Fruit fly (Drosophila melanogaster) whole organism, pupa: Measurements from ENCODE around the gene CG31391.

Experiments
- CG10348 ChIP-seq: fragments of 200-800 bp; sonication (Bioruptor generic); IDR thresholded peaks from 2 replicates; pipeline ENCODE4 v1.3.6; 2022; ENCODE audit warnings: missing biosample characterization, missing genetic modification characterization
- CG12605 ChIP-seq: fragments of 200-800 bp; sonication (Bioruptor generic); IDR thresholded peaks from 2 replicates; pipeline ENCODE4 v1.3.6; 2022; ENCODE audit warnings: missing biosample characterization, missing genetic modification characterization
- CG13204 ChIP-seq: fragments of 200-800 bp; sonication (Bioruptor generic); optimal IDR thresholded peaks from 2 replicates; lab custom pipeline; 2018; ENCODE audit warnings: missing biosample characterization, mild to moderate bottlenecking, missing genetic modification characterization, moderate library complexity
- CG14655 ChIP-seq: fragments of 200-800 bp; sonication (Bioruptor generic); optimal IDR thresholded peaks from 3 replicates; lab custom pipeline; 2017; ENCODE audit warnings: mild to moderate bottlenecking, missing biosample characterization, missing genetic modification reagents, missing genetic modification characterization
- CG15710 ChIP-seq: fragments of 200-800 bp; sonication (Bioruptor generic); optimal IDR thresholded peaks from 2 replicates; lab custom pipeline; 2018; ENCODE audit warnings: missing biosample characterization, mild to moderate bottlenecking, missing genetic modification characterization, moderate library complexity
- CG17806 ChIP-seq: fragments of 200-800 bp; sonication (Bioruptor generic); optimal IDR thresholded peaks from 2 replicates; lab custom pipeline; 2018; ENCODE audit warnings: missing biosample characterization, mild to moderate bottlenecking, missing genetic modification characterization, moderate library complexity
- CG32121 ChIP-seq: fragments of 200-800 bp; sonication (Bioruptor generic); IDR thresholded peaks from 2 replicates; pipeline ENCODE4 v1.3.6; 2022; ENCODE audit warnings: missing biosample characterization, missing genetic modification characterization
- CG34367 ChIP-seq: fragments of 200-800 bp; sonication (Bioruptor generic); optimal IDR thresholded peaks from 2 replicates; lab custom pipeline; 2018; ENCODE audit warnings: missing biosample characterization, mild to moderate bottlenecking, missing genetic modification characterization
- CG4496 ChIP-seq: fragments of 200-800 bp; sonication (Bioruptor generic); IDR thresholded peaks from 3 replicates; pipeline ENCODE4 v1.3.6; 2022; ENCODE audit warnings: missing biosample characterization, missing genetic modification characterization
- CG8159 ChIP-seq: fragments of 200-800 bp; sonication (Bioruptor generic); optimal IDR thresholded peaks from 3 replicates; lab custom pipeline; 2018; ENCODE audit warnings: missing biosample characterization, mild to moderate bottlenecking, missing genetic modification characterization, moderate library complexity
- CG8301 ChIP-seq: fragments of 200-800 bp; sonication (Bioruptor generic); optimal IDR thresholded peaks from 2 replicates; lab custom pipeline; 2018; ENCODE audit warnings: missing biosample characterization, mild to moderate bottlenecking, missing genetic modification characterization
- CG9948 ChIP-seq: fragments of 200-800 bp; sonication (Bioruptor generic); optimal IDR thresholded peaks from 2 replicates; lab custom pipeline; 2018; ENCODE audit warnings: missing biosample characterization, mild to moderate bottlenecking, missing genetic modification characterization, moderate library complexity
- D1 ChIP-seq: fragments of 200-800 bp; sonication (Bioruptor generic); optimal IDR thresholded peaks from 2 replicates; lab custom pipeline; 2018; ENCODE audit warnings: missing biosample characterization, mild to moderate bottlenecking, missing genetic modification characterization, moderate library complexity
- EcR ChIP-seq: fragments of 200-800 bp; sonication (Bioruptor generic); optimal IDR thresholded peaks from 3 replicates; lab custom pipeline; 2019; ENCODE audit warnings: missing biosample characterization, missing genetic modification characterization, mild to moderate bottlenecking, moderate library complexity, missing genetic modification reagents
- Ets98B ChIP-seq: fragments of 200-800 bp; sonication (Bioruptor generic); IDR thresholded peaks from 2 replicates; pipeline ENCODE4 v1.3.6; 2022; ENCODE audit warnings: missing biosample characterization, missing genetic modification characterization
- Pif1A ChIP-seq: fragments of 200-800 bp; sonication (Bioruptor generic); optimal IDR thresholded peaks from 3 replicates; lab custom pipeline; 2016; ENCODE audit warnings: missing biosample characterization, missing genetic modification characterization
- Pif1B ChIP-seq: fragments of 200-800 bp; sonication (Bioruptor generic); optimal IDR thresholded peaks from 3 replicates; lab custom pipeline; 2016; ENCODE audit warnings: missing biosample characterization, missing genetic modification characterization
- Snoo ChIP-seq: fragments of 200-800 bp; sonication (Bioruptor generic); optimal IDR thresholded peaks from 3 replicates; lab custom pipeline; 2017; ENCODE audit warnings: missing biosample characterization, mild to moderate bottlenecking, missing genetic modification characterization, inconsistent platforms
- fd96Ca ChIP-seq: fragments of 200-800 bp; sonication (Bioruptor generic); IDR thresholded peaks from 3 replicates; pipeline ENCODE4 v1.3.6; 2022; ENCODE audit warnings: missing biosample characterization, missing genetic modification characterization
- gl ChIP-seq: fragments of 200-800 bp; sonication (Bioruptor generic); optimal IDR thresholded peaks from 2 replicates; lab custom pipeline; 2018; ENCODE audit warnings: missing biosample characterization, mild to moderate bottlenecking, missing genetic modification characterization
- rn ChIP-seq: fragments of 200-800 bp; sonication (Bioruptor generic); IDR thresholded peaks from 2 replicates; pipeline ENCODE4 v1.3.6; 2022; ENCODE audit warnings: missing biosample characterization, missing genetic modification characterization

CG31391 gene

DNA sequence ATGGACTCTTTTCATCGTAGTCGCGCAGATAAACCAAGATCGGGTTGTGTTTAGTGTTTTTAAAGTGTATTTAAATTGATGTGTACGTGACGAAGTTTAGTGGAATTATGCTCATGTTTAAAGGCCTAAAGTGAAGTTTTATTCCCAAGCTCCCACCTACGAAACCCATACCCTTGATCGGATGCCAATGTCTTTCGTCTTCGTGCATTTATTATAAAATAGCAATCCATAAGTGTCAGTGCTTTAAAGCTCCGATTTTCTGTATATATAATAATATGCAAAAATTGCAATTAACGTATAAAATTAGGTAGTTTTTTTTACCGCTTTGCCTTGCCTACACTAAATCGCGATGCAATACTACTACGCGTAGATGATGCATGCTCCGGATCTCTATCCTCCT is at the start of gene CG31391:
Gene CG31391 (minus strand): TSS at position 101 of the 400 bp plus-strand sequence.
- TF ChIP-seq CG34367 (tag; lab: Kevin White, UChicago) (no peak), Snoo (tag; lab: Kevin White, UChicago) (no peak), CG17806 (no peak), CG4496 (no peak), gl (tag; lab: Kevin White, UChicago) (no peak), CG14655 (GFP tag; lab: Kevin White, UChicago) (no peak), rn (no peak), CG15710 (no peak), CG10348 (no peak)

DNA sequence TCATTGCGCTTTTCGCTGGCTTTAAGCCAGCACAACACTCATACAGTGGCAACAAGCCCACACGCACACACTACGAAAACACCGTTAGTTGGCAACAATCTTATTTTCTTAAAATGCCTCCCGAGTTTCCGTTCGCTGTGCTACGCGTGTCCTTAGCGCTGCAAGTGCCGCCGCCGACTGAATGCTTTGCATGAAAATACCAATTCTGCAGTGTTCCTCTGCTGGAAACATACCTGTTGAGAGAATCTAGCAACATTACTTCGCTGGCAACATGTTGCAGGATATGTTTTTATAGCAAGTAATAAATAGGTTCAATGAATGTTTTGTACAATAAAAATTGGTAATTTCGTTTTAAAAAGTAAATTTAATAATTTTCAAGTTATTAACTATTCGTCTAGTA is 46.2 kb upstream of the CG31391 start, which contains the start of gene TkR86C:
Gene TkR86C (minus strand): TSS at position 168 of the 400 bp plus-strand sequence.
- TF ChIP-seq fd96Ca (GFP tag; lab: Robert Waterston, UW) (no peak), CG12605 (GFP tag; lab: Robert Waterston, UW) (no peak), CG8159 (tag; lab: Kevin White, UChicago) (no peak), Pif1A (GFP tag; lab: Kevin White, UChicago) (no peak), CG14655 (GFP tag; lab: Kevin White, UChicago) (no peak), CG15710 (no peak), D1 (tag; lab: Kevin White, UChicago) (no peak), CG13204 (GFP tag; lab: Kevin White, UChicago) (no peak), CG9948 (tag; lab: Kevin White, UChicago) (no peak), Ets98B (GFP tag; lab: Robert Waterston, UW) (no peak), CG34367 (tag; lab: Kevin White, UChicago) (no peak), CG10348 (no peak), Pif1B (GFP tag; lab: Kevin White, UChicago) (no peak), Snoo (tag; lab: Kevin White, UChicago) (no peak), CG8301 (no peak)

DNA sequence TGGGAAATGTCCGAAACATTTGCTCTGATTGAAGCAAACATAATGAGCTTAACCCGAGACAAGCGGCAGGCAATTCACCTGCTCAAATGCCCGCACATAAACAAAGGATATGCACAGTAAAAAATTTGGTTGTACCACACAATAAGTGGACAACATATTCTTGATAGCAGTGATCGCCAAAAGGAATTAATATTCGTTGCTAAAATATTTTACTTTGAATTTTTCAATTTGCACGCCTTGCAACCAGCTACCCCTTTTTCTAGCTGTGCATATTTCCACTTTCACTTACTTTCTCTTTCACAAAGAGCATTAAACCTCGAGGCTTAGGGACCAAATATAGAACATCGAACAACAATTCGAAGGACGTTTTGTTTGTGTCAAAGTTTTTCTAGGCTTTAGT is 42.8 kb upstream of the CG31391 start:
- TF ChIP-seq EcR (GFP tag; lab: Kevin White, UChicago) (no peak), fd96Ca (GFP tag; lab: Robert Waterston, UW) (0 out of 3 replicates have a peak, but pooled peaks have one; percentile 19)

dm6 chr3R:10735857-10736256 is 31.0 kb upstream of the CG31391 start, which contains the start of gene tomboy20:
Gene tomboy20, minus strand, starts transcription at chr3R:10735957.
- no peak for TF ChIP-seq EcR (GFP tag; lab: Kevin White, UChicago)
- no peak for TF ChIP-seq fd96Ca (GFP tag; lab: Robert Waterston, UW)
- no peak for TF ChIP-seq CG4496
- no peak for TF ChIP-seq CG14655 (GFP tag; lab: Kevin White, UChicago)
- no peak for TF ChIP-seq CG15710
- TF ChIP-seq CG34367 (tag; lab: Kevin White, UChicago) = no peak
- TF ChIP-seq Pif1B (GFP tag; lab: Kevin White, UChicago) = no peak
- TF ChIP-seq D1 (tag; lab: Kevin White, UChicago) = no peak
- TF ChIP-seq CG17806 = no peak
- no peak for TF ChIP-seq rn
- TF ChIP-seq CG10348 = no peak
- TF ChIP-seq Ets98B (GFP tag; lab: Robert Waterston, UW) = no peak
- TF ChIP-seq CG8301 = no peak
- no peak for TF ChIP-seq CG9948 (tag; lab: Kevin White, UChicago)
- no peak for TF ChIP-seq CG8159 (tag; lab: Kevin White, UChicago)

dm6 chr3R:10726714-10727113 is 21.8 kb upstream of the CG31391 start:
- TF ChIP-seq CG8301 (no peak), CG10348 (no peak), rn (no peak), CG12605 (GFP tag; lab: Robert Waterston, UW) (no peak), CG34367 (tag; lab: Kevin White, UChicago) (no peak), CG32121 (no peak), CG9948 (tag; lab: Kevin White, UChicago) (no peak), fd96Ca (GFP tag; lab: Robert Waterston, UW) (no peak), CG4496 (no peak), CG8159 (tag; lab: Kevin White, UChicago) (no peak), EcR (GFP tag; lab: Kevin White, UChicago) (no peak), Pif1A (GFP tag; lab: Kevin White, UChicago) (no peak), CG17806 (no peak), gl (tag; lab: Kevin White, UChicago) (no peak), D1 (tag; lab: Kevin White, UChicago) (no peak), Pif1B (GFP tag; lab: Kevin White, UChicago) (no peak), Ets98B (GFP tag; lab: Robert Waterston, UW) (no peak), CG13204 (GFP tag; lab: Kevin White, UChicago) (no peak)

- TF ChIP-seq CG17806 = no peak
- TF ChIP-seq CG8159 (tag; lab: Kevin White, UChicago) = no peak
- TF ChIP-seq CG13204 (GFP tag; lab: Kevin White, UChicago) = no peak
- TF ChIP-seq CG14655 (GFP tag; lab: Kevin White, UChicago) = no peak
- no peak for TF ChIP-seq D1 (tag; lab: Kevin White, UChicago)
- no peak for TF ChIP-seq gl (tag; lab: Kevin White, UChicago)
- no peak for TF ChIP-seq Pif1B (GFP tag; lab: Kevin White, UChicago)
- TF ChIP-seq CG32121 = no peak
- no peak for TF ChIP-seq CG4496
- TF ChIP-seq CG10348 = no peak
- no peak for TF ChIP-seq EcR (GFP tag; lab: Kevin White, UChicago)
- no peak for TF ChIP-seq CG15710
- no peak for TF ChIP-seq fd96Ca (GFP tag; lab: Robert Waterston, UW)
- no peak for TF ChIP-seq CG34367 (tag; lab: Kevin White, UChicago)
- TF ChIP-seq CG8301 = no peak
- no peak for TF ChIP-seq CG9948 (tag; lab: Kevin White, UChicago)
- TF ChIP-seq rn = no peak
- TF ChIP-seq Snoo (tag; lab: Kevin White, UChicago) = no peak
- TF ChIP-seq Ets98B (GFP tag; lab: Robert Waterston, UW) = no peak
These were observed 9.6 kb upstream of the CG31391 start, which contains the start of gene CG4073 for dm6 chr3R:10714498-10714897. Gene CG4073, plus strand, starts transcription at chr3R:10714798.
